Worm (Caenorhabditis elegans) whole organism, mixed stage, embryonic: Measurements from ENCODE around the gene gyg-2.

Experiments
- bed-3 ChIP-seq: fragments of 200-800 bp; sonication (Bioruptor generic); optimal IDR thresholded peaks from 3 replicates; lab custom pipeline; 2018; ENCODE audit warnings: mild to moderate bottlenecking, missing genetic modification characterization, moderate library complexity, missing compliant biosample characterization
- blmp-1 ChIP-seq: fragments of 150-350 bp; optimal IDR thresholded peaks from 2 replicates; lab custom pipeline; 2014; ENCODE audit warnings: missing biosample characterization, missing genetic modification characterization
- ceh-39 ChIP-seq: fragments of 150-350 bp; optimal IDR thresholded peaks from 2 replicates; lab custom pipeline; 2014; ENCODE audit warnings: missing biosample characterization, missing genetic modification characterization
- ceh-83 ChIP-seq: fragments of 200-800 bp; sonication (Bioruptor generic); optimal IDR thresholded peaks from 2 replicates; lab custom pipeline; 2018; ENCODE audit warnings: mild to moderate bottlenecking, missing genetic modification characterization, missing compliant biosample characterization
- ces-1 ChIP-seq: fragments of 150-350 bp; optimal IDR thresholded peaks from 2 replicates; lab custom pipeline; 2014; ENCODE audit warnings: missing biosample characterization, missing genetic modification reagents, missing genetic modification characterization
- cnd-1 ChIP-seq: fragments of 200-800 bp; sonication (Bioruptor generic); optimal IDR thresholded peaks from 2 replicates; lab custom pipeline; 2018; ENCODE audit warnings: mild to moderate bottlenecking, missing genetic modification characterization, missing compliant biosample characterization
- drap-1 ChIP-seq: fragments of 200-800 bp; sonication (Bioruptor generic); optimal IDR thresholded peaks from 3 replicates; lab custom pipeline; 2018; ENCODE audit warnings: mild to moderate bottlenecking, missing genetic modification characterization, missing compliant biosample characterization
- elt-1 ChIP-seq: sonication (generic microtip); optimal IDR thresholded peaks from 2 replicates; lab custom pipeline; 2017; ENCODE audit warnings: missing genetic modification characterization, mild to moderate bottlenecking, missing compliant biosample characterization, antibody characterized with exemption, moderate library complexity, borderline replicate concordance; ENCODE audit not compliant: insufficient read depth
- elt-3 ChIP-seq: fragments of 150-350 bp; optimal IDR thresholded peaks from 2 replicates; lab custom pipeline; 2014; ENCODE audit warnings: missing biosample characterization, missing genetic modification characterization
- flh-1 ChIP-seq: fragments of 200-800 bp; sonication (Bioruptor generic); optimal IDR thresholded peaks from 2 replicates; lab custom pipeline; 2018; ENCODE audit warnings: mild to moderate bottlenecking, missing genetic modification characterization, moderate library complexity, missing compliant biosample characterization
- ham-2 ChIP-seq: fragments of 200-800 bp; sonication (Bioruptor generic); optimal IDR thresholded peaks from 2 replicates; lab custom pipeline; 2018; ENCODE audit warnings: mild to moderate bottlenecking, missing genetic modification characterization, missing compliant biosample characterization
- hlh-1 ChIP-seq: fragments of 150-350 bp; optimal IDR thresholded peaks from 2 replicates; lab custom pipeline; 2014; ENCODE audit warnings: missing biosample characterization, missing genetic modification reagents, missing genetic modification characterization
- lin-32 ChIP-seq: fragments of 200-800 bp; sonication (Bioruptor generic); optimal IDR thresholded peaks from 2 replicates; lab custom pipeline; 2018; ENCODE audit warnings: mild to moderate bottlenecking, missing genetic modification characterization, missing compliant biosample characterization
- lsy-2 ChIP-seq: fragments of 150-350 bp; optimal IDR thresholded peaks from 2 replicates; lab custom pipeline; 2014; ENCODE audit warnings: missing biosample characterization, missing genetic modification characterization
- mab-5 ChIP-seq: fragments of 150-350 bp; optimal IDR thresholded peaks from 2 replicates; lab custom pipeline; 2014; ENCODE audit warnings: missing biosample characterization, missing genetic modification characterization
- mls-2 ChIP-seq: sonication (generic microtip); optimal IDR thresholded peaks from 2 replicates; lab custom pipeline; 2016; ENCODE audit warnings: mild to moderate bottlenecking, missing genetic modification characterization, moderate library complexity, missing compliant biosample characterization
- nhr-12 ChIP-seq: fragments of 150-350 bp; optimal IDR thresholded peaks from 2 replicates; lab custom pipeline; 2014; ENCODE audit warnings: missing biosample characterization, missing genetic modification characterization
- nhr-2 ChIP-seq: fragments of 150-350 bp; optimal IDR thresholded peaks from 2 replicates; lab custom pipeline; 2014; ENCODE audit warnings: missing biosample characterization, missing genetic modification characterization
- nhr-237 ChIP-seq: fragments of 150-350 bp; optimal IDR thresholded peaks from 2 replicates; lab custom pipeline; 2014; ENCODE audit warnings: missing biosample characterization, missing genetic modification characterization
- nhr-28 ChIP-seq: fragments of 150-350 bp; optimal IDR thresholded peaks from 2 replicates; lab custom pipeline; 2014; ENCODE audit warnings: missing biosample characterization, missing genetic modification characterization
- nhr-76 ChIP-seq: sonication (generic microtip); optimal IDR thresholded peaks from 2 replicates; lab custom pipeline; 2017; ENCODE audit warnings: missing biosample characterization, missing genetic modification characterization
- pha-4 ChIP-seq: fragments of 150-350 bp; optimal IDR thresholded peaks from 2 replicates; lab custom pipeline; 2018; ENCODE audit warnings: missing biosample characterization, missing genetic modification reagents, missing genetic modification characterization
- sem-2 ChIP-seq: fragments of 200-800 bp; sonication (Bioruptor generic); optimal IDR thresholded peaks from 2 replicates; lab custom pipeline; 2018; ENCODE audit warnings: mild to moderate bottlenecking, missing genetic modification characterization, missing compliant biosample characterization
- snpc-4 ChIP-seq: fragments of 150-350 bp; optimal IDR thresholded peaks from 2 replicates; lab custom pipeline; 2014; ENCODE audit warnings: missing biosample characterization, missing genetic modification characterization
- sptf-1 ChIP-seq: sonication (generic microtip); optimal IDR thresholded peaks from 2 replicates; lab custom pipeline; 2017; ENCODE audit warnings: mild to moderate bottlenecking, missing genetic modification characterization, moderate library complexity, missing compliant biosample characterization
- tbx-8 ChIP-seq: fragments of 200-800 bp; sonication (Bioruptor generic); optimal IDR thresholded peaks from 2 replicates; lab custom pipeline; 2018; ENCODE audit warnings: mild to moderate bottlenecking, missing genetic modification characterization, moderate library complexity, missing compliant biosample characterization
- unc-39 ChIP-seq: fragments of 150-350 bp; optimal IDR thresholded peaks from 2 replicates; lab custom pipeline; 2014; ENCODE audit warnings: missing biosample characterization, missing genetic modification characterization
- unc-62 ChIP-seq: fragments of 150-350 bp; optimal IDR thresholded peaks from 2 replicates; lab custom pipeline; 2014; ENCODE audit warnings: missing biosample characterization, missing genetic modification reagents, missing genetic modification characterization

The gyg-2 gene

ce11 chrV:16779281-16779597 lies 33.2 kb upstream of the gyg-2 start:
- TF ChIP-seq nhr-237 = no peak
- no peak for TF ChIP-seq unc-39 (tag; lab: Kevin White, UChicago)
- no peak for TF ChIP-seq ceh-39
- TF ChIP-seq ham-2 (GFP tag; lab: Kevin White, UChicago) = no peak
- no peak for TF ChIP-seq nhr-12 (tag; lab: Kevin White, UChicago)
- TF ChIP-seq bed-3 = no peak
- TF ChIP-seq snpc-4 (tag; lab: Kevin White, UChicago) = no peak
- TF ChIP-seq cnd-1 = no peak
- TF ChIP-seq elt-3 (tag; lab: Kevin White, UChicago) = no peak
- no peak for TF ChIP-seq pha-4 (tag; lab: Kevin White, UChicago)
- TF ChIP-seq ces-1 = no peak
- TF ChIP-seq ceh-83 (GFP tag; lab: Kevin White, UChicago) = no peak
- TF ChIP-seq nhr-28 (tag; lab: Kevin White, UChicago) = no peak
- TF ChIP-seq lin-32 (GFP tag; lab: Kevin White, UChicago) = no peak
- TF ChIP-seq, all 35 proteins: peak for 0

- peak; percentile 24 for TF ChIP-seq elt-1
- no peak for TF ChIP-seq nhr-237
- peak; percentile 70 for TF ChIP-seq elt-3 (tag; lab: Kevin White, UChicago)
- no peak for TF ChIP-seq mls-2 (tag; lab: Kevin White, UChicago)
- TF ChIP-seq, all 35 proteins: peak for 2
Observed at ce11 chrV:16778540-16779280, 32.7 kb upstream of the gyg-2 start.

- peak; percentile 39 for TF ChIP-seq drap-1 (GFP tag; lab: Kevin White, UChicago)
- TF ChIP-seq nhr-2 (tag; lab: Kevin White, UChicago) = no peak
Observed at ce11 chrV:16774428-16774827, 28.4 kb upstream of the gyg-2 start.

- TF ChIP-seq nhr-2 (tag; lab: Kevin White, UChicago) (no peak), unc-62 (GFP tag; lab: Kevin White, UChicago) (no peak), sem-2 (GFP tag; lab: Kevin White, UChicago) (no peak), nhr-76 (tag; lab: Kevin White, UChicago) (no peak), tbx-8 (GFP tag; lab: Kevin White, UChicago) (no peak), mab-5 (tag; lab: Kevin White, UChicago) (no peak), ham-2 (GFP tag; lab: Kevin White, UChicago) (no peak), hlh-1 (tag; lab: Kevin White, UChicago) (no peak), sptf-1 (tag; lab: Kevin White, UChicago) (no peak), elt-3 (tag; lab: Kevin White, UChicago) (no peak), ceh-83 (GFP tag; lab: Kevin White, UChicago) (no peak)
Observed at ce11 chrV:16759937-16760336, 13.9 kb upstream of the gyg-2 start.

- TF ChIP-seq elt-1 (no peak), blmp-1 (tag; lab: Kevin White, UChicago) (no peak), nhr-76 (tag; lab: Kevin White, UChicago) (no peak), lsy-2 (tag; lab: Kevin White, UChicago) (no peak), cnd-1 (no peak), drap-1 (GFP tag; lab: Kevin White, UChicago) (no peak), sptf-1 (tag; lab: Kevin White, UChicago) (no peak), tbx-8 (GFP tag; lab: Kevin White, UChicago) (no peak), nhr-28 (tag; lab: Kevin White, UChicago) (no peak), unc-39 (tag; lab: Kevin White, UChicago) (no peak), flh-1 (GFP tag; lab: Kevin White, UChicago) (no peak), lin-32 (GFP tag; lab: Kevin White, UChicago) (no peak)
- TF ChIP-seq, all 35 proteins: peak for 0
Observed at ce11 chrV:16756166-16756565, 10.1 kb upstream of the gyg-2 start.
